Worm (Caenorhabditis elegans): ENCODE results near the gene Y62H9A.12.
A peak's percentile ranks its signal among the peaks of the same experiment; 100 is the strongest.

DNA sequence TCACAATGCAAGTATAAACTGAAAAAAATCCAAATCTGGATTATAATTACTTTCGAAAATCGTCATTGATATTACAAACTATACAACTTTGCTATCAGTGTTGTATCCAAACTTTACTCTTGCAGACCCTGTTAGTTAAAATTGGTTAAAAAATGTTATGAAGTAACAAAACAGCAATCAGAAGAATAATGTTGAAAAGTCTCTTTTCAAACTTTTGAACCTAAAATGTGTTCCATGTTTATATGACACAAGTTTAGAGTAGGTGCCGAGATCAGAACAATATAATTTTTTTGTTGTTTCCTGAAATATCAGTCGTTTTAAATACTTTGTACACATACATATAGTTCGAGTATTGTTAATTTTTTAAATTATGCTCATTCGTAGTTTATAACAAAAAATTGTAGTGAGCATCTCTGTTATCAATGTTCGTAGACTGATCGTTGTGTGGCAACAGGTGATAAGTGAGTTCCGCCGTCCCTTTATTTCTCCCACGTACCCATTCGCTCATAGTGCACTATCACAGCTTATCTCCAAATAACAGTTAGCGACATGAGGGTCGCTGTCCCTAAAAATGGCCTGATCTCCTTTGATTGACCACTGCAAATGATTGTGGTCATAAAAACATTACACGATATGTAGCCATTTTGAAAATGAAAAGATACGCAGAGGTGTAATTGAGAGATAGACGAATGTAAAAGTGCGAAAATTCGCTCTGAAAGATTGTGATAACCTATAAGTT lies 48.3 kb downstream of the Y62H9A.12 start:
- TF ChIP-seq lsy-2 (tag; optimal IDR thresholded peaks at IDR 0.05) = no peak
- TF ChIP-seq daf-12 (tag; optimal IDR thresholded peaks at IDR 0.05) = no peak
- TF ChIP-seq zfp-2 (tag; optimal IDR thresholded peaks at IDR 0.05) = no peak
- TF ChIP-seq ceh-28 (tag; optimal IDR thresholded peaks at IDR 0.05) = no peak
- TF ChIP-seq nhr-77 (tag; optimal IDR thresholded peaks at IDR 0.05) = no peak
- no peak for TF ChIP-seq unc-62 (GFP tag; optimal IDR thresholded peaks at IDR 0.05 in 1 of 2)
- TF ChIP-seq unc-62 (tag; optimal IDR thresholded peaks at IDR 0.05) = no peak
- TF ChIP-seq pha-4 (GFP tag; IDR thresholded peaks at IDR 0.05) = 0 out of 2 replicates have a peak, but pooled peaks have one; percentile 9
- TF ChIP-seq pha-4 (tag; optimal IDR thresholded peaks at IDR 0.05) = no peak
- TF ChIP-seq egl-27 (tag; optimal IDR thresholded peaks at IDR 0.05) = no peak
- TF ChIP-seq ceh-32 (tag; optimal IDR thresholded peaks at IDR 0.05; ENCODE audit: poor library complexity) = no peak
- TF ChIP-seq ceh-44 (GFP tag; IDR thresholded peaks at IDR 0.05) = no peak
- TF ChIP-seq mdt-29 (GFP tag; IDR thresholded peaks at IDR 0.05) = no peak
- no peak for TF ChIP-seq ceh-82 (tag; optimal IDR thresholded peaks at IDR 0.05)
